Comparison of ENCODE assay signal across 1 fruit fly cellular context in the genomic region with DNA sequence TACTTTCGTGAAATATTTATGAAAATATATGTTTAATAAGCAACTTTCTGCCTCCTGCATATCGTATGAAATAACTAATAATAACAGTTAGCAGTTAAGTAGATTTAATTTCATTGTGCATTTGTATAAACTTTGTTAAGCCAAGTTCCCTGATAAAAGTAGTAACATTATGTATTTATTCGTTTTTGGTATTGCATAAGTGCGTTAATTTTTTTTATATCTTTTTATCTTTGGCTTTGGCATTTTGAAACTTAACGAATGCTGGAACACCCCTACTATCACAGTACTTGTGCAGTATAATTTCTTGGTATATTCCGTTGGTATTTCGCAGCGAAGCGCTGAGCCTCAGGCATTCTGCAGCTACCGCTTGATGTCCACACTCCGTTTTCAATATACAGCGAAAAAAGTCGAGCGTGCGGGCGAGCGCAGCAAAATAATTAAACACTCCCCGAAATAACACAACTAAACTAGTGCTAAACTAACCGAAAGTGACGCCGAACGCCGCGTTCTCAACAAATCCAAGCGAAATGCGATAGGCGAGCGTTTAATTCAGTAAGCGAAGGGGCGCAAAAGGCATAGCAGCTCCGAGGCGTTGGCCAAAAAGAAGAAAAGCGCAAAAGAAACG.
A peak's percentile ranks its signal among the peaks of the same experiment; 100 is the strongest.
TF ChIP-seq lines count a peak whose summit lies in the region.

A gene (plus strand): TSS at position 347 of the 625 bp plus-strand sequence.

TF ChIP-seq in whole organism, embryonic, 481 proteins besides CTCF, POLR2A, EP300 and RAD21 (continued from another document and continues in another):
- TF ChIP-seq lov (optimal IDR thresholded peaks at IDR 0.05; lab: Kevin White, UChicago) (no peak), lov (GFP tag; IDR thresholded peaks at IDR 0.05; lab: Robert Waterston, UW) (0 out of 3 replicates have a peak, but pooled peaks have one; percentile 28), CG1529 (GFP tag; optimal IDR thresholded peaks at IDR 0.05; lab: Kevin White, UChicago) (no peak), CG7786 (GFP tag; optimal IDR thresholded peaks at IDR 0.05; lab: Kevin White, UChicago) (no peak), CG4707 (GFP tag; optimal IDR thresholded peaks at IDR 0.05; lab: Kevin White, UChicago) (peak; percentile 51), CG10959 (GFP tag; IDR thresholded peaks at IDR 0.05; lab: Robert Waterston, UW) (no peak), CG32767 (GFP tag; IDR thresholded peaks at IDR 0.05; lab: Robert Waterston, UW) (peak; percentile 19; the same call in 1 of the 2 replicates), Optix (GFP tag; IDR thresholded peaks at IDR 0.05; lab: Robert Waterston, UW) (no peak), vfl (GFP tag; optimal IDR thresholded peaks at IDR 0.05; lab: Kevin White, UChicago) (no peak), Sry-δ (GFP tag; optimal IDR thresholded peaks at IDR 0.05; lab: Kevin White, UChicago) (no peak), CG7963 (GFP tag; IDR thresholded peaks at IDR 0.05; lab: Robert Waterston, UW; ENCODE audit: partially characterized antibody) (no peak), chif (GFP tag; optimal IDR thresholded peaks at IDR 0.05; lab: Kevin White, UChicago) (no peak), gcm (GFP tag; optimal IDR thresholded peaks at IDR 0.05; lab: Kevin White, UChicago) (peak; percentile 51), fru (optimal IDR thresholded peaks at IDR 0.05; lab: Kevin White, UChicago) (no peak), dimm (GFP tag; IDR thresholded peaks at IDR 0.05; lab: Robert Waterston, UW) (no peak), stc (GFP tag; IDR thresholded peaks at IDR 0.05; lab: Robert Waterston, UW) (peak; percentile 51; the same call in 1 of the 2 replicates), gro (GFP tag; optimal IDR thresholded peaks at IDR 0.05; lab: Kevin White, UChicago) (peak; percentile 22), CG17385 (GFP tag; optimal IDR thresholded peaks at IDR 0.05; lab: Kevin White, UChicago) (peak; percentile 40), gsb (GFP tag; IDR thresholded peaks at IDR 0.05; lab: Robert Waterston, UW) (no peak), so (GFP tag; IDR thresholded peaks at IDR 0.05; lab: Robert Waterston, UW) (0 out of 3 replicates have a peak, but pooled peaks have one; percentile 54), her (GFP tag; optimal IDR thresholded peaks at IDR 0.05; lab: Kevin White, UChicago) (peak; percentile 94), ci (GFP tag; IDR thresholded peaks at IDR 0.05; lab: Robert Waterston, UW) (peak; percentile 88), pzg (GFP tag; optimal IDR thresholded peaks at IDR 0.05; lab: Kevin White, UChicago) (peak; percentile 91), CG13894 (tag; optimal IDR thresholded peaks at IDR 0.05; lab: Kevin White, UChicago) (peak; percentile 59), CG33557 (GFP tag; optimal IDR thresholded peaks at IDR 0.05; lab: Kevin White, UChicago) (no peak), CG8924 (tag; optimal IDR thresholded peaks at IDR 0.05; lab: Kevin White, UChicago) (peak; percentile 74), Stat92E (GFP tag; optimal IDR thresholded peaks at IDR 0.05; lab: Kevin White, UChicago) (peak in 1 of 3 experiments; percentile 80), PHDP (tag; optimal IDR thresholded peaks at IDR 0.05; lab: Kevin White, UChicago) (peak; percentile 23), CG12104 (GFP tag; optimal IDR thresholded peaks at IDR 0.05; lab: Kevin White, UChicago) (peak; percentile 15), CG9932 (GFP tag; IDR thresholded peaks at IDR 0.05; lab: Robert Waterston, UW) (peak; percentile 57), CG34376 (GFP tag; optimal IDR thresholded peaks at IDR 0.05; lab: Kevin White, UChicago) (peak; percentile 34), Ets97D (GFP tag; optimal IDR thresholded peaks at IDR 0.05; lab: Kevin White, UChicago) (peak; percentile 5), NC2β (GFP tag; optimal IDR thresholded peaks at IDR 0.05; lab: Kevin White, UChicago) (peak; percentile 27), CG11723 (GFP tag; optimal IDR thresholded peaks at IDR 0.05; lab: Kevin White, UChicago) (peak; percentile 35), CG1233 (GFP tag; optimal IDR thresholded peaks at IDR 0.05; lab: Kevin White, UChicago) (peak; percentile 8), dmrt99B (tag; optimal IDR thresholded peaks at IDR 0.05; lab: Kevin White, UChicago) (peak; percentile 49), MTF-1 (GFP tag; optimal IDR thresholded peaks at IDR 0.05; lab: Kevin White, UChicago; ENCODE audit: borderline replicate concordance) (peak; percentile 41), luna (GFP tag; optimal IDR thresholded peaks at IDR 0.05; lab: Kevin White, UChicago) (no peak), Dad (GFP tag; optimal IDR thresholded peaks at IDR 0.05; lab: Kevin White, UChicago) (no peak), CG4282 (GFP tag; optimal IDR thresholded peaks at IDR 0.05; lab: Kevin White, UChicago) (no peak), MBD-R2 (GFP tag; IDR thresholded peaks at IDR 0.05; lab: Robert Waterston, UW) (peak; percentile 44; the same call in 1 of the 2 replicates), aop (GFP tag; IDR thresholded peaks at IDR 0.05; lab: Robert Waterston, UW) (no peak), esg (GFP tag; conservative IDR thresholded peaks at IDR 0.05; lab: Robert Waterston, UW) (0 out of 2 replicates have a peak, but pooled peaks have one; percentile 6), CG13775 (GFP tag; optimal IDR thresholded peaks at IDR 0.05; lab: Kevin White, UChicago) (no peak), CG10274 (GFP tag; optimal IDR thresholded peaks at IDR 0.05; lab: Kevin White, UChicago) (no peak), sug (tag; optimal IDR thresholded peaks at IDR 0.05; lab: Kevin White, UChicago) (peak; percentile 57), CG4730 (GFP tag; IDR thresholded peaks at IDR 0.05; lab: Robert Waterston, UW) (peak; percentile 29; the same call in 1 of the 2 replicates), CG6175 (GFP tag; IDR thresholded peaks at IDR 0.05; lab: Robert Waterston, UW) (no peak), btn (GFP tag; optimal IDR thresholded peaks at IDR 0.05; lab: Kevin White, UChicago) (no peak), CG32772 (GFP tag; IDR thresholded peaks at IDR 0.05; lab: Robert Waterston, UW) (peak; percentile 58), odd (GFP tag; optimal IDR thresholded peaks at IDR 0.05; lab: Kevin White, UChicago) (peak; percentile 48), CG10209 (GFP tag; optimal IDR thresholded peaks at IDR 0.05; lab: Kevin White, UChicago) (peak; percentile 29), grau (tag; optimal IDR thresholded peaks at IDR 0.05; lab: Kevin White, UChicago) (peak; percentile 63), Mes4 (GFP tag; optimal IDR thresholded peaks at IDR 0.05; lab: Kevin White, UChicago) (peak; percentile 15), CG12299 (tag; optimal IDR thresholded peaks at IDR 0.05; lab: Kevin White, UChicago) (peak; percentile 34), unc-4 (GFP tag; IDR thresholded peaks at IDR 0.05; lab: Robert Waterston, UW; ENCODE audit: partially characterized antibody) (peak; percentile 46; the same call in 1 of the 2 replicates), br (optimal IDR thresholded peaks at IDR 0.05; lab: Kevin White, UChicago) (no peak), jigr1 (GFP tag; IDR thresholded peaks at IDR 0.05; lab: Robert Waterston, UW) (no peak), CG3847 (GFP tag; IDR thresholded peaks at IDR 0.05; lab: Robert Waterston, UW) (peak; percentile 49), HmgZ (tag; optimal IDR thresholded peaks at IDR 0.05; lab: Kevin White, UChicago) (peak; percentile 63), zfh1 (GFP tag; IDR thresholded peaks at IDR 0.05; lab: Robert Waterston, UW) (peak; percentile 76), CG34224 (GFP tag; IDR thresholded peaks at IDR 0.05; lab: Robert Waterston, UW; ENCODE audit: partially characterized antibody) (0 out of 3 replicates have a peak, but pooled peaks have one; percentile 14), BEAF-32 (GFP tag; optimal IDR thresholded peaks at IDR 0.05; lab: Kevin White, UChicago) (peak; percentile 17), slbo (GFP tag; IDR thresholded peaks at IDR 0.05; lab: Robert Waterston, UW) (peak; percentile 60), NfI (GFP tag; optimal IDR thresholded peaks at IDR 0.05; lab: Kevin White, UChicago) (peak; percentile 54), Deaf1 (tag; optimal IDR thresholded peaks at IDR 0.05; lab: Kevin White, UChicago) (peak; percentile 35), Side (GFP tag; optimal IDR thresholded peaks at IDR 0.05; lab: Kevin White, UChicago) (peak; percentile 42), CG17328 (GFP tag; IDR thresholded peaks at IDR 0.05; lab: Robert Waterston, UW) (peak; percentile 46; the same call in 1 of the 2 replicates), Usf (GFP tag; optimal IDR thresholded peaks at IDR 0.05; lab: Kevin White, UChicago) (no peak), CG16815 (GFP tag; optimal IDR thresholded peaks at IDR 0.05; lab: Kevin White, UChicago) (no peak), Bteb2 (GFP tag; optimal IDR thresholded peaks at IDR 0.05; lab: Kevin White, UChicago) (peak; percentile 8), Dip3 (GFP tag; optimal IDR thresholded peaks at IDR 0.05; lab: Kevin White, UChicago) (no peak), Aef1 (GFP tag; IDR thresholded peaks at IDR 0.05; lab: Robert Waterston, UW) (no peak), CG42726 (GFP tag; IDR thresholded peaks at IDR 0.05; lab: Robert Waterston, UW; ENCODE audit: partially characterized antibody) (peak; percentile 54; the same call in 1 of the 2 replicates), lbe (GFP tag; optimal IDR thresholded peaks at IDR 0.05; lab: Kevin White, UChicago) (no peak), CG7372 (GFP tag; IDR thresholded peaks at IDR 0.05; lab: Robert Waterston, UW) (peak; percentile 65), CG2889 (GFP tag; IDR thresholded peaks at IDR 0.05; lab: Robert Waterston, UW) (no peak), CG12071 (GFP tag; optimal IDR thresholded peaks at IDR 0.05; lab: Kevin White, UChicago) (peak; percentile 21), rib (GFP tag; IDR thresholded peaks at IDR 0.05; lab: Robert Waterston, UW) (peak; percentile 54), CG18262 (tag; optimal IDR thresholded peaks at IDR 0.05; lab: Kevin White, UChicago) (peak; percentile 30), Ets65A (GFP tag; lab: Kevin White, UChicago) (peak; percentile 27), CG13287 (GFP tag; IDR thresholded peaks at IDR 0.05; lab: Robert Waterston, UW; ENCODE audit: partially characterized antibody) (peak; percentile 53), HLH54F (GFP tag; optimal IDR thresholded peaks at IDR 0.05; lab: Kevin White, UChicago) (no peak), Nf-YC (tag; optimal IDR thresholded peaks at IDR 0.05; lab: Kevin White, UChicago) (peak; percentile 57), Oaz (GFP tag; IDR thresholded peaks at IDR 0.05; lab: Robert Waterston, UW) (0 out of 2 replicates have a peak, but pooled peaks have one; percentile 32), nau (GFP tag; optimal IDR thresholded peaks at IDR 0.05; lab: Kevin White, UChicago) (peak; percentile 17), phol (tag; optimal IDR thresholded peaks at IDR 0.05; lab: Kevin White, UChicago) (peak; percentile 44), tap (tag; optimal IDR thresholded peaks at IDR 0.05; lab: Kevin White, UChicago) (peak; percentile 49), CG12155 (GFP tag; optimal IDR thresholded peaks at IDR 0.05; lab: Kevin White, UChicago) (peak; percentile 15), NC2α (GFP tag; optimal IDR thresholded peaks at IDR 0.05; lab: Kevin White, UChicago) (no peak), CG18476 (GFP tag; optimal IDR thresholded peaks at IDR 0.05; lab: Kevin White, UChicago) (peak; percentile 7), CG8478 (optimal IDR thresholded peaks at IDR 0.05; lab: Kevin White, UChicago) (no peak), CG14014 (GFP tag; IDR thresholded peaks at IDR 0.05; lab: Robert Waterston, UW) (peak; percentile 47; the same call in 1 of the 2 replicates), Trl (optimal IDR thresholded peaks at IDR 0.05; lab: Kevin White, UChicago) (no peak), Trl (GFP tag; optimal IDR thresholded peaks at IDR 0.05; lab: Kevin White, UChicago) (peak; percentile 10), cas (GFP tag; IDR thresholded peaks at IDR 0.05; lab: Robert Waterston, UW) (peak; percentile 51; the same call in 1 of the 2 replicates), D (optimal IDR thresholded peaks at IDR 0.05; lab: Kevin White, UChicago) (no peak), D (GFP tag; optimal IDR thresholded peaks at IDR 0.05; lab: Kevin White, UChicago) (peak; percentile 40), CG6683 (GFP tag; optimal IDR thresholded peaks at IDR 0.05; lab: Kevin White, UChicago) (no peak), slou (GFP tag; optimal IDR thresholded peaks at IDR 0.05; lab: Kevin White, UChicago) (no peak), Ptx1 (GFP tag; IDR thresholded peaks at IDR 0.05; lab: Robert Waterston, UW) (peak; percentile 26; the same call in 1 of the 2 replicates), Hmr (GFP tag; optimal IDR thresholded peaks at IDR 0.05; lab: Kevin White, UChicago) (peak; percentile 55), hkb (optimal IDR thresholded peaks at IDR 0.05; lab: Kevin White, UChicago) (no peak), hkb (GFP tag; IDR thresholded peaks at IDR 0.05; lab: Robert Waterston, UW) (peak; percentile 64), CG12219 (GFP tag; optimal IDR thresholded peaks at IDR 0.05; lab: Kevin White, UChicago) (peak; percentile 10), CG4617 (GFP tag; optimal IDR thresholded peaks at IDR 0.05; lab: Kevin White, UChicago; ENCODE audit: borderline replicate concordance) (peak; percentile 59), C15 (GFP tag; IDR thresholded peaks at IDR 0.05; lab: Robert Waterston, UW) (no peak), Lim3 (GFP tag; IDR thresholded peaks at IDR 0.05; lab: Robert Waterston, UW) (no peak), tin (GFP tag; optimal IDR thresholded peaks at IDR 0.05; lab: Kevin White, UChicago) (peak; percentile 30), peb (GFP tag; IDR thresholded peaks at IDR 0.05; lab: Robert Waterston, UW) (no peak), chm (GFP tag; IDR thresholded peaks at IDR 0.05; lab: Robert Waterston, UW) (peak; percentile 89), CG10321 (GFP tag; IDR thresholded peaks at IDR 0.05; lab: Robert Waterston, UW) (0 out of 2 replicates have a peak, but pooled peaks have one; percentile 8), CG7928 (GFP tag; optimal IDR thresholded peaks at IDR 0.05; lab: Kevin White, UChicago) (no peak), Oli (tag; optimal IDR thresholded peaks at IDR 0.05; lab: Kevin White, UChicago) (no peak), Gug (GFP tag; IDR thresholded peaks at IDR 0.05; lab: Robert Waterston, UW) (no peak), YL-1 (GFP tag; optimal IDR thresholded peaks at IDR 0.05; lab: Kevin White, UChicago) (peak; percentile 50), CG13424 (tag; optimal IDR thresholded peaks at IDR 0.05; lab: Kevin White, UChicago) (peak; percentile 60), CG1647 (GFP tag; optimal IDR thresholded peaks at IDR 0.05; lab: Kevin White, UChicago) (peak; percentile 19), Mad (GFP tag; optimal IDR thresholded peaks at IDR 0.05; lab: Kevin White, UChicago) (no peak), gcm2 (GFP tag; optimal IDR thresholded peaks at IDR 0.05; lab: Kevin White, UChicago) (no peak), CG15696 (tag; optimal IDR thresholded peaks at IDR 0.05; lab: Kevin White, UChicago) (no peak), fd3F (GFP tag; optimal IDR thresholded peaks at IDR 0.05; lab: Kevin White, UChicago) (no peak)
